Worm (Caenorhabditis elegans): ENCODE results near the gene C55B6.5.

Gene C55B6.5

DNA sequence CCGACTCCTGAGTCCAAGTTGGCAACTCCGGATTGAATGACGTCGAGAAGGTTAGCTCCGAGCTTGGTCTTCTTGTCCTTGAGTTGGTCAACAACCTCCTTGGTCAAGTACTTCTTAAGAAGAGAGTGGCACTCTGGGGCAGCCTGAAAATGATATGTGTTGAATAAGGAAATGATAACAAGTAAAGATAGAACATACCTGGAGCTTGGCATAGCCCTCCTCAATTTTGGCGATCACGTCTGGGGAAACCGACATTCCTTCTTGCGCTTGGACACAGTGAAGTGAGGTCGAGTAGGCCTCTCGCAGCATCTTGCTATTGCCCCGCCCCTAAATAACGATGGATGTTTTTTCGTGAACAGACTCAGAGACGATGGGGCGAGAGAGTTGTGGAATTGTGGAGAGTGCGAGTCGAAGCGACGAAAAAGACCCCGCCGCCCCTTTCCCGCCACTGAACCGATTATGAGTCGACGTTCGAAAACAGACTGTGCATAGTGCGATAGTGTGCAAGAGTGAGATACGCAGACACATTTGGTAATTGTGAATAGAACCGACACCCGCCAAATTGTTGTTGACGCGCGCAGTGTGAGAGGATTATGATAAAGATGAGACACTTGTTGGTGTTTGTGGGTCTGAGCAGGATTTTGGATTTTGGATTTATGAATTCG is 27.2 kb upstream of the C55B6.5 start (continued):
- peak; percentile 26 for TF ChIP-seq jun-1 (tag; optimal IDR thresholded peaks at IDR 0.05)
- no peak for TF ChIP-seq hlh-17 (GFP tag; optimal IDR thresholded peaks at IDR 0.05; ENCODE audit: borderline replicate concordance)
- TF ChIP-seq irx-1 (tag; optimal IDR thresholded peaks at IDR 0.05), result no peak
- TF ChIP-seq ceh-63 (GFP tag; optimal IDR thresholded peaks at IDR 0.05), result no peak
- TF ChIP-seq lsy-2 (tag; optimal IDR thresholded peaks at IDR 0.05), result peak in 1 of 2 experiments; percentile 26
- no peak for TF ChIP-seq fkh-4 (tag; optimal IDR thresholded peaks at IDR 0.05; ENCODE audit: borderline replicate concordance)
- no peak for TF ChIP-seq fos-1 (tag; optimal IDR thresholded peaks at IDR 0.05)
- no peak for TF ChIP-seq alr-1 (tag; optimal IDR thresholded peaks at IDR 0.05; ENCODE audit: borderline replicate concordance)
- TF ChIP-seq ztf-4 (tag; optimal IDR thresholded peaks at IDR 0.05), result no peak
- no peak for TF ChIP-seq unc-98 (GFP tag; IDR thresholded peaks at IDR 0.05)
- TF ChIP-seq F16B12.6 (tag; optimal IDR thresholded peaks at IDR 0.05), result no peak
- peak; percentile 83 for TF ChIP-seq lin-14 (GFP tag; optimal IDR thresholded peaks at IDR 0.05)
- TF ChIP-seq lir-3 (tag; optimal IDR thresholded peaks at IDR 0.05; ENCODE audit: poor library complexity), result no peak
- peak in 2 of 3 experiments; percentile 42 for TF ChIP-seq ceh-82 (tag; optimal IDR thresholded peaks at IDR 0.05)
- TF ChIP-seq lin-35 (GFP tag; optimal IDR thresholded peaks at IDR 0.05), result peak in 1 of 2 experiments; percentile 3
- TF ChIP-seq aha-1 (tag; optimal IDR thresholded peaks at IDR 0.05), result no peak
- TF ChIP-seq swsn-7 (tag; optimal IDR thresholded peaks at IDR 0.05), result peak; percentile 37
- TF ChIP-seq mep-1 (tag; optimal IDR thresholded peaks at IDR 0.05), result peak; percentile 43
- no peak for TF ChIP-seq elt-2 (tag; optimal IDR thresholded peaks at IDR 0.05)
- TF ChIP-seq C04F5.9 (tag; optimal IDR thresholded peaks at IDR 0.05), result no peak
- TF ChIP-seq nhr-19 (GFP tag; conservative IDR thresholded peaks at IDR 0.05), result peak; percentile 18
- peak in 1 of 2 experiments; percentile 16 for TF ChIP-seq mdl-1 (tag; optimal IDR thresholded peaks at IDR 0.05)
- TF ChIP-seq nhr-11 (tag; optimal IDR thresholded peaks at IDR 0.05), result no peak

DNA sequence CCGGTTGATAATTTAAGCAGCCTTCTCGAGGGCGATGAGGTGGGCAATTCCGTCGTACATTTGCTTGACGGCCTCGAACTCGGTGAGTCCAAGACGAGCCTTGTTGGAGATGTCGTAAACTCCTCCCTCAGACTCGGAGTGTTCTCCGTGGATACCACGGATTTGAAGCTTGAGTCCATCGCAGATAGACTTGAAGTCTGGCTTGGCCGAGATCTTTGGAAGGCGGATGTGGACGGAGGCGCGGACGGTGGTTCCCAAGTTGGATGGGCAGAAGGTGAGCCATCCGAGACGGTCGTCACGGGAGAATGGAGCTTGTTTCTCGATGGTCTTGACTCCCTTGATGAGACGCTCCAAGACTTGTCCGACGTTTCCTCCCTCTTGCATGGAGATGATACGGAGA is 25.8 kb upstream of the C55B6.5 start:
- TF ChIP-seq Y116A8C.19 (tag; optimal IDR thresholded peaks at IDR 0.05; ENCODE audit: borderline replicate concordance) (no peak), sptf-1 (tag; optimal IDR thresholded peaks at IDR 0.05) (no peak), ets-5 (GFP tag; IDR thresholded peaks at IDR 0.05) (0 out of 2 replicates have a peak, but pooled peaks have one; percentile 23)

DNA sequence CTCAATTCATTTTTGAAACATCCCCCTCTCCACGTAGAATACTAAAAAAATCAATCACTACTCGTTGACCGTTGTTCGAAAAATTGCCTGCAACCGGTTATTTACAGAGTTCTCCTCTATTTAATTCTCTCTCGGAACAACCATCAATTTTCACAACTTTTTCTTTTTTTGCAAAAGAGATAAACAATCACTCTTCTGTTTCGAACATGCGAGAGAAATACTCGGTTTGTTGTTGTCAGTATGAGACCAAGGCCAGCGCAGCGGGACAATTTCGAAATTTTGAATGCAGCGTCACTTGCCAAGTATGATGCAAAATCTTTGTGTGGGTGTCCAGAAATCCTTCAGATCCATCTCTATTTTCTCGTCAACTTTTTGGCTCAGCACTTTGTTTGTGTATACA is 25.2 kb upstream of the C55B6.5 start:
- TF ChIP-seq ceh-82 (tag; optimal IDR thresholded peaks at IDR 0.05) (peak in 1 of 3 experiments; percentile 5), elt-3 (tag; optimal IDR thresholded peaks at IDR 0.05) (peak in 1 of 6 experiments; percentile 10), mab-9 (GFP tag; IDR thresholded peaks at IDR 0.05) (no peak), blmp-1 (tag; optimal IDR thresholded peaks at IDR 0.05) (peak; percentile 49), nhr-47 (tag; optimal IDR thresholded peaks at IDR 0.05) (peak; percentile 26), xbp-1 (tag; optimal IDR thresholded peaks at IDR 0.05) (peak; percentile 7), nhr-77 (tag; optimal IDR thresholded peaks at IDR 0.05) (no peak), lsy-2 (tag; optimal IDR thresholded peaks at IDR 0.05) (peak in 1 of 2 experiments; percentile 25), skn-1 (tag; optimal IDR thresholded peaks at IDR 0.05) (no peak), irx-1 (tag; optimal IDR thresholded peaks at IDR 0.05) (peak; percentile 3), elt-2 (tag; optimal IDR thresholded peaks at IDR 0.05) (no peak), fos-1 (tag; optimal IDR thresholded peaks at IDR 0.05) (peak; percentile 12), unc-62 (GFP tag; optimal IDR thresholded peaks at IDR 0.05) (no peak), lin-14 (GFP tag; optimal IDR thresholded peaks at IDR 0.05) (peak; percentile 69), lir-3 (tag; optimal IDR thresholded peaks at IDR 0.05; ENCODE audit: poor library complexity) (no peak), efl-1 (optimal IDR thresholded peaks at IDR 0.05) (peak in 1 of 2 experiments; percentile 11), efl-1 (GFP tag; optimal IDR thresholded peaks at IDR 0.05 in 1 of 2) (no peak), mdl-1 (tag; optimal IDR thresholded peaks at IDR 0.05) (no peak), nhr-20 (tag; optimal IDR thresholded peaks at IDR 0.05) (peak; percentile 27), rnt-1 (tag; optimal IDR thresholded peaks at IDR 0.05) (peak; percentile 47), nhr-71 (tag; optimal IDR thresholded peaks at IDR 0.05) (peak; percentile 35), mep-1 (tag; optimal IDR thresholded peaks at IDR 0.05) (peak; percentile 21), ztf-4 (tag; optimal IDR thresholded peaks at IDR 0.05) (no peak), dsc-1 (tag; optimal IDR thresholded peaks at IDR 0.05) (peak; percentile 10), nhr-85 (tag) (peak; percentile 77), aly-2 (tag; optimal IDR thresholded peaks at IDR 0.05) (peak; percentile 84), snu-23 (GFP tag; optimal IDR thresholded peaks at IDR 0.05) (peak; percentile 51), snpc-4 (tag; optimal IDR thresholded peaks at IDR 0.05) (no peak)
